Fruit fly (Drosophila melanogaster): Measurements from ENCODE around the gene Stt3B.

Gene Stt3B

dm6 chr3R:25049742-25050517 is 19.5 kb downstream of the Stt3B start:
- TF ChIP-seq woc (GFP tag; optimal IDR thresholded peaks at IDR 0.05) (peak; percentile 52), Mio (GFP tag; optimal IDR thresholded peaks at IDR 0.05) (no peak), foxo (GFP tag; optimal IDR thresholded peaks at IDR 0.05) (peak; percentile 29 to 48), brk (GFP tag; optimal IDR thresholded peaks at IDR 0.05) (peak; percentile 88), h (GFP tag; optimal IDR thresholded peaks at IDR 0.05) (peak; percentile 71), CrebA (GFP tag; optimal IDR thresholded peaks at IDR 0.05; ENCODE audit: borderline replicate concordance) (no peak), Myc (optimal IDR thresholded peaks at IDR 0.05) (no peak), CG32264 (GFP tag; optimal IDR thresholded peaks at IDR 0.05) (no peak), jim (GFP tag; optimal IDR thresholded peaks at IDR 0.05) (peak; percentile 61), rgr (GFP tag; optimal IDR thresholded peaks at IDR 0.05) (peak; percentile 61), Dfd (GFP tag; optimal IDR thresholded peaks at IDR 0.05) (no peak), Dif (GFP tag; optimal IDR thresholded peaks at IDR 0.05; ENCODE audit: partially characterized antibody) (peak; percentile 88), Jra (GFP tag; optimal IDR thresholded peaks at IDR 0.05) (peak; percentile 79), pan (optimal IDR thresholded peaks at IDR 0.05) (no peak), OdsH (GFP tag; optimal IDR thresholded peaks at IDR 0.05) (peak; percentile 16), Hnf4 (GFP tag; optimal IDR thresholded peaks at IDR 0.05) (peak; percentile 55), Abd-B (GFP tag; optimal IDR thresholded peaks at IDR 0.05) (no peak), dsf (GFP tag; optimal IDR thresholded peaks at IDR 0.05; ENCODE audit: borderline replicate concordance) (peak; percentile 22), Sp1 (GFP tag; optimal IDR thresholded peaks at IDR 0.05) (peak; percentile 50), lola (GFP tag; optimal IDR thresholded peaks at IDR 0.05) (no peak), usp (GFP tag; optimal IDR thresholded peaks at IDR 0.05) (no peak), tai (GFP tag; optimal IDR thresholded peaks at IDR 0.05) (peak; percentile 75), Rel (GFP tag; optimal IDR thresholded peaks at IDR 0.05) (peak; percentile 80), Rel (tag; optimal IDR thresholded peaks at IDR 0.05) (peak; percentile 97), dl (GFP tag; optimal IDR thresholded peaks at IDR 0.05; ENCODE audit: insufficient read depth in 1 of 2, partially characterized antibody in 2 of 2) (peak; percentile 63 to 78), CG9705 (GFP tag; optimal IDR thresholded peaks at IDR 0.05) (peak; percentile 30), ey (GFP tag; optimal IDR thresholded peaks at IDR 0.05) (peak; percentile 40), GATAd (GFP tag; optimal IDR thresholded peaks at IDR 0.05) (no peak), br (GFP tag; optimal IDR thresholded peaks at IDR 0.05) (peak; percentile 19), psq (GFP tag; optimal IDR thresholded peaks at IDR 0.05) (peak; percentile 41), Vsx2 (GFP tag; optimal IDR thresholded peaks at IDR 0.05; ENCODE audit: partially characterized antibody) (no peak), dmrt93B (GFP tag; optimal IDR thresholded peaks at IDR 0.05) (no peak), sv (GFP tag; optimal IDR thresholded peaks at IDR 0.05) (no peak), N (GFP tag; optimal IDR thresholded peaks at IDR 0.05) (peak; percentile 82), Hr83 (GFP tag; optimal IDR thresholded peaks at IDR 0.05; ENCODE audit: poor library complexity, severe bottlenecking) (peak; percentile 47), Hr78 (GFP tag; optimal IDR thresholded peaks at IDR 0.05) (no peak), HLH106 (tag; optimal IDR thresholded peaks at IDR 0.05) (peak; percentile 39), sage (GFP tag; optimal IDR thresholded peaks at IDR 0.05) (peak; percentile 84), fru (GFP tag; optimal IDR thresholded peaks at IDR 0.05) (no peak)

dm6 chr3R:25049383-25049741 is 20.1 kb downstream of the Stt3B start, which contains the start of gene CG11791:
CG11791 (plus strand) TSS chr3R:25049616.
- peak; percentile 46 for TF ChIP-seq Myc (optimal IDR thresholded peaks at IDR 0.05)
- no peak for TF ChIP-seq woc (GFP tag; optimal IDR thresholded peaks at IDR 0.05)

- no peak for TF ChIP-seq br (GFP tag; optimal IDR thresholded peaks at IDR 0.05)
- TF ChIP-seq pan (optimal IDR thresholded peaks at IDR 0.05): no peak
- TF ChIP-seq rgr (GFP tag; optimal IDR thresholded peaks at IDR 0.05): no peak
- TF ChIP-seq GATAd (GFP tag; optimal IDR thresholded peaks at IDR 0.05): no peak
- no peak for TF ChIP-seq tai (GFP tag; optimal IDR thresholded peaks at IDR 0.05)
- no peak for TF ChIP-seq Mio (GFP tag; optimal IDR thresholded peaks at IDR 0.05)
- no peak for TF ChIP-seq usp (GFP tag; optimal IDR thresholded peaks at IDR 0.05)
- TF ChIP-seq CrebA (GFP tag; optimal IDR thresholded peaks at IDR 0.05; ENCODE audit: borderline replicate concordance): no peak
- peak; percentile 90 for TF ChIP-seq woc (GFP tag; optimal IDR thresholded peaks at IDR 0.05)
- no peak for TF ChIP-seq dmrt93B (GFP tag; optimal IDR thresholded peaks at IDR 0.05)
- TF ChIP-seq Dif (GFP tag; optimal IDR thresholded peaks at IDR 0.05; ENCODE audit: partially characterized antibody): no peak
- TF ChIP-seq dsf (GFP tag; optimal IDR thresholded peaks at IDR 0.05; ENCODE audit: borderline replicate concordance): no peak
- TF ChIP-seq brk (GFP tag; optimal IDR thresholded peaks at IDR 0.05): no peak
- TF ChIP-seq Myc (optimal IDR thresholded peaks at IDR 0.05): peak; percentile 92
- peak; percentile 31 for TF ChIP-seq Jra (GFP tag; optimal IDR thresholded peaks at IDR 0.05)
- no peak for TF ChIP-seq fru (GFP tag; optimal IDR thresholded peaks at IDR 0.05)
- TF ChIP-seq ey (GFP tag; optimal IDR thresholded peaks at IDR 0.05): no peak
- TF ChIP-seq CG9705 (GFP tag; optimal IDR thresholded peaks at IDR 0.05): no peak
- no peak for TF ChIP-seq sv (GFP tag; optimal IDR thresholded peaks at IDR 0.05)
- TF ChIP-seq OdsH (GFP tag; optimal IDR thresholded peaks at IDR 0.05): no peak
- TF ChIP-seq Rel (GFP tag; optimal IDR thresholded peaks at IDR 0.05): no peak
- no peak for TF ChIP-seq Rel (tag; optimal IDR thresholded peaks at IDR 0.05)
- no peak for TF ChIP-seq foxo (GFP tag; optimal IDR thresholded peaks at IDR 0.05)
- TF ChIP-seq Vsx2 (GFP tag; optimal IDR thresholded peaks at IDR 0.05; ENCODE audit: partially characterized antibody): no peak
- no peak for TF ChIP-seq psq (GFP tag; optimal IDR thresholded peaks at IDR 0.05)
- TF ChIP-seq Dfd (GFP tag; optimal IDR thresholded peaks at IDR 0.05): no peak
- TF ChIP-seq Hnf4 (GFP tag; optimal IDR thresholded peaks at IDR 0.05): no peak
- no peak for TF ChIP-seq lola (GFP tag; optimal IDR thresholded peaks at IDR 0.05)
- TF ChIP-seq dl (GFP tag; optimal IDR thresholded peaks at IDR 0.05; ENCODE audit: insufficient read depth in 1 of 2, partially characterized antibody in 2 of 2): no peak
- peak; percentile 19 for TF ChIP-seq Hr83 (GFP tag; optimal IDR thresholded peaks at IDR 0.05; ENCODE audit: poor library complexity, severe bottlenecking)
- TF ChIP-seq N (GFP tag; optimal IDR thresholded peaks at IDR 0.05): no peak
- TF ChIP-seq h (GFP tag; optimal IDR thresholded peaks at IDR 0.05): no peak
- no peak for TF ChIP-seq sage (GFP tag; optimal IDR thresholded peaks at IDR 0.05)
- no peak for TF ChIP-seq CG32264 (GFP tag; optimal IDR thresholded peaks at IDR 0.05)
- TF ChIP-seq HLH106 (tag; optimal IDR thresholded peaks at IDR 0.05): no peak
Observed at dm6 chr3R:25047504-25047903, 21.9 kb downstream of the Stt3B start, which contains the start of gene CG11790. CG11790 (plus strand) TSS chr3R:25047706.

Data from whole organism, wandering third instar larva.